Fruit fly (Drosophila melanogaster): ENCODE measurements around the gene CG14050.

Gene CG14050

dm6 chrX:2329312-2329711 is 3.3 kb upstream of the CG14050 start (continued):
- TF ChIP-seq CG12659 (GFP tag; optimal IDR thresholded peaks at IDR 0.05) (peak; percentile 68), CG2116 (GFP tag; optimal IDR thresholded peaks at IDR 0.05) (peak; percentile 24), CG10431 (GFP tag; optimal IDR thresholded peaks at IDR 0.05) (peak; percentile 15), CG8290 (GFP tag; optimal IDR thresholded peaks at IDR 0.05) (peak; percentile 11), CG8290 (tag; optimal IDR thresholded peaks at IDR 0.05) (peak in 1 of 2 experiments; percentile 31), CG9797 (GFP tag; optimal IDR thresholded peaks at IDR 0.05) (no peak), CG3726 (GFP tag; IDR thresholded peaks at IDR 0.05) (0 out of 3 replicates have a peak, but pooled peaks have one; percentile 51), Taf1 (GFP tag; IDR thresholded peaks at IDR 0.05) (no peak), nau (GFP tag; optimal IDR thresholded peaks at IDR 0.05) (peak; percentile 2), corto (GFP tag; optimal IDR thresholded peaks at IDR 0.05) (no peak), CG14710 (tag; optimal IDR thresholded peaks at IDR 0.05) (peak; percentile 24), caup (GFP tag; optimal IDR thresholded peaks at IDR 0.05; ENCODE audit: severe bottlenecking) (peak; percentile 64), grn (GFP tag; optimal IDR thresholded peaks at IDR 0.05) (no peak), ham (GFP tag; IDR thresholded peaks at IDR 0.05) (no peak), HmgZ (tag; optimal IDR thresholded peaks at IDR 0.05) (no peak), salm (tag; optimal IDR thresholded peaks at IDR 0.05) (no peak), twi (tag; optimal IDR thresholded peaks at IDR 0.05) (peak; percentile 9), CG18764 (GFP tag; optimal IDR thresholded peaks at IDR 0.05) (peak; percentile 46), Mad (GFP tag; optimal IDR thresholded peaks at IDR 0.05) (peak; percentile 47), lmd (GFP tag; IDR thresholded peaks at IDR 0.05) (peak; percentile 58), usp (GFP tag; optimal IDR thresholded peaks at IDR 0.05) (no peak), crc (GFP tag; optimal IDR thresholded peaks at IDR 0.05) (peak; percentile 30), CG10274 (GFP tag; optimal IDR thresholded peaks at IDR 0.05) (no peak), ci (GFP tag; IDR thresholded peaks at IDR 0.05) (peak; percentile 92), Deaf1 (tag; optimal IDR thresholded peaks at IDR 0.05) (peak; percentile 33), CG3163 (GFP tag; optimal IDR thresholded peaks at IDR 0.05) (peak; percentile 68), CG15601 (tag; optimal IDR thresholded peaks at IDR 0.05) (peak; percentile 58), pho (GFP tag; optimal IDR thresholded peaks at IDR 0.05) (peak; percentile 72), CG11085 (GFP tag; IDR thresholded peaks at IDR 0.05) (0 out of 2 replicates have a peak, but pooled peaks have one; percentile 21), fd3F (GFP tag; optimal IDR thresholded peaks at IDR 0.05) (peak; percentile 43), CG10654 (GFP tag; optimal IDR thresholded peaks at IDR 0.05) (peak; percentile 54), prd (optimal IDR thresholded peaks at IDR 0.05) (no peak), prd (GFP tag; IDR thresholded peaks at IDR 0.05) (peak; percentile 85), pzg (GFP tag; optimal IDR thresholded peaks at IDR 0.05) (no peak), Trl (optimal IDR thresholded peaks at IDR 0.05) (no peak), Trl (GFP tag; optimal IDR thresholded peaks at IDR 0.05) (peak; percentile 66), Hr39 (optimal IDR thresholded peaks at IDR 0.05) (no peak), Dip2 (GFP tag; IDR thresholded peaks at IDR 0.05) (no peak), sc (optimal IDR thresholded peaks at IDR 0.05) (no peak), sc (GFP tag; optimal IDR thresholded peaks at IDR 0.05) (peak; percentile 7), CG12942 (GFP tag; optimal IDR thresholded peaks at IDR 0.05) (peak; percentile 66), shn (GFP tag; optimal IDR thresholded peaks at IDR 0.05) (peak; percentile 68), trh (GFP tag; optimal IDR thresholded peaks at IDR 0.05) (peak; percentile 48), Ptx1 (GFP tag; IDR thresholded peaks at IDR 0.05) (peak; percentile 79), lov (optimal IDR thresholded peaks at IDR 0.05) (no peak), lov (GFP tag; IDR thresholded peaks at IDR 0.05) (peak; percentile 78; the same call in 2 of the 3 replicates), CG30431 (GFP tag; optimal IDR thresholded peaks at IDR 0.05) (peak; percentile 32), ftz-f1 (GFP tag; optimal IDR thresholded peaks at IDR 0.05) (no peak), Mes4 (GFP tag; optimal IDR thresholded peaks at IDR 0.05) (peak; percentile 79), ranshi (GFP tag; IDR thresholded peaks at IDR 0.05) (peak; percentile 61; the same call in 1 of the 2 replicates), CG10565 (GFP tag; optimal IDR thresholded peaks at IDR 0.05) (no peak), pita (GFP tag; optimal IDR thresholded peaks at IDR 0.05) (no peak), Poxn (GFP tag; IDR thresholded peaks at IDR 0.05) (0 out of 2 replicates have a peak, but pooled peaks have one; percentile 20), HHEX (GFP tag; optimal IDR thresholded peaks at IDR 0.05) (peak; percentile 41)
